Fruit fly (Drosophila melanogaster) whole organism, embryonic: ENCODE data around the gene Vps37B.

ENCODE experiments used
- Atf6 ChIP-seq: fragments of 200-800 bp; sonication (Bioruptor generic); IDR thresholded peaks from 2 replicates; pipeline ENCODE4 v1.3.6; 2022; ENCODE audit warnings: missing biosample characterization, missing genetic modification characterization
- CG10209 ChIP-seq: fragments of 200-800 bp; sonication (Bioruptor generic); optimal IDR thresholded peaks from 3 replicates; lab custom pipeline; 2017; ENCODE audit warnings: missing biosample characterization, mild to moderate bottlenecking, missing genetic modification characterization, missing genetic modification reagents
- CG10431 ChIP-seq: fragments of 200-800 bp; sonication (Bioruptor generic); optimal IDR thresholded peaks from 3 replicates; lab custom pipeline; 2018; ENCODE audit warnings: missing biosample characterization, mild to moderate bottlenecking, missing genetic modification characterization
- CG12104 ChIP-seq: fragments of 200-800 bp; sonication (Bioruptor generic); optimal IDR thresholded peaks from 3 replicates; lab custom pipeline; 2016; ENCODE audit warnings: missing biosample characterization, missing genetic modification characterization
- CG12155 ChIP-seq: fragments of 200-800 bp; sonication (Bioruptor generic); optimal IDR thresholded peaks from 3 replicates; lab custom pipeline; 2016; ENCODE audit warnings: missing biosample characterization, missing genetic modification characterization
- CG13624 ChIP-seq: fragments of 200-800 bp; sonication (Bioruptor generic); optimal IDR thresholded peaks from 2 replicates; lab custom pipeline; 2016; ENCODE audit warnings: missing biosample characterization, missing genetic modification characterization
- CG1603 ChIP-seq: fragments of 200-800 bp; sonication (Bioruptor generic); optimal IDR thresholded peaks from 2 replicates; lab custom pipeline; 2019; ENCODE audit warnings: missing biosample characterization, mild to moderate bottlenecking, missing genetic modification characterization, moderate library complexity
- CG17328 ChIP-seq: fragments of 200-800 bp; sonication (Bioruptor generic); IDR thresholded peaks from 2 replicates; pipeline ENCODE4 v1.3.6; 2022; ENCODE audit warnings: missing biosample characterization, missing genetic modification characterization
- CG18764 ChIP-seq: fragments of 200-800 bp; sonication (Bioruptor generic); optimal IDR thresholded peaks from 3 replicates; lab custom pipeline; 2016; ENCODE audit warnings: missing biosample characterization, missing genetic modification characterization
- CG32767 ChIP-seq: fragments of 200-800 bp; sonication (Bioruptor generic); IDR thresholded peaks from 2 replicates; pipeline ENCODE4 v1.3.6; 2022; ENCODE audit warnings: missing biosample characterization, missing genetic modification characterization
- CG4282 ChIP-seq: fragments of 200-800 bp; sonication (Bioruptor generic); optimal IDR thresholded peaks from 2 replicates; lab custom pipeline; 2016; ENCODE audit warnings: missing biosample characterization, missing genetic modification characterization
- CG9609 ChIP-seq: fragments of 200-800 bp; sonication (Bioruptor generic); optimal IDR thresholded peaks from 3 replicates; lab custom pipeline; 2016; ENCODE audit warnings: missing biosample characterization, missing genetic modification characterization
- CG9727 ChIP-seq: fragments of 200-800 bp; sonication (Bioruptor generic); optimal IDR thresholded peaks from 3 replicates; lab custom pipeline; 2017; ENCODE audit warnings: missing biosample characterization, mild to moderate bottlenecking, missing genetic modification characterization
- Chrac-16 ChIP-seq: fragments of 200-800 bp; sonication (Bioruptor generic); optimal IDR thresholded peaks from 3 replicates; lab custom pipeline; 2016; ENCODE audit warnings: missing biosample characterization, missing genetic modification characterization
- Dbx ChIP-seq: fragments of 200-800 bp; sonication (Bioruptor generic); IDR thresholded peaks from 3 replicates; pipeline ENCODE4 v1.3.6; 2022; ENCODE audit warnings: missing biosample characterization, missing genetic modification characterization
- Gug ChIP-seq: fragments of 200-800 bp; sonication (Bioruptor generic); IDR thresholded peaks from 4 replicates; pipeline ENCODE4 v1.3.6; 2022; ENCODE audit warnings: missing biosample characterization, missing genetic modification characterization
- Hsf ChIP-seq: fragments of 200-800 bp; sonication (Bioruptor generic); optimal IDR thresholded peaks from 3 replicates; lab custom pipeline; 2016; ENCODE audit warnings: missing biosample characterization, missing genetic modification characterization
- MESR4 ChIP-seq: fragments of 200-800 bp; sonication (Bioruptor generic); optimal IDR thresholded peaks from 2 replicates; lab custom pipeline; 2018; ENCODE audit warnings: missing biosample characterization, mild to moderate bottlenecking, missing genetic modification characterization, moderate library complexity
- Med ChIP-seq: fragments of 200-800 bp; sonication (Bioruptor generic); peaks from one replicate; lab custom pipeline; 2016; ENCODE audit warnings: missing biosample characterization, missing genetic modification characterization, mild to moderate bottlenecking, inconsistent platforms, moderate library complexity
- Rfx ChIP-seq: fragments of 200-800 bp; sonication (Bioruptor generic); IDR thresholded peaks from 2 replicates; pipeline ENCODE4 v1.3.6; 2022; ENCODE audit warnings: missing biosample characterization, missing genetic modification characterization
- Side ChIP-seq: fragments of 200-800 bp; sonication (Bioruptor generic); optimal IDR thresholded peaks from 2 replicates; lab custom pipeline; 2016; ENCODE audit warnings: missing biosample characterization, missing genetic modification characterization
- Ssrp ChIP-seq: fragments of 200-800 bp; sonication (Bioruptor generic); optimal IDR thresholded peaks from 2 replicates; lab custom pipeline; 2018; ENCODE audit warnings: missing biosample characterization, mild to moderate bottlenecking, missing genetic modification characterization, moderate library complexity
- Taf1 ChIP-seq: fragments of 200-800 bp; sonication (Bioruptor generic); IDR thresholded peaks from 2 replicates; pipeline ENCODE4 v1.3.6; 2022; ENCODE audit warnings: missing biosample characterization, missing genetic modification characterization
- abd-A ChIP-seq: fragments of 200-800 bp; sonication (Bioruptor generic); optimal IDR thresholded peaks from 3 replicates; lab custom pipeline; 2019; ENCODE audit warnings: missing biosample characterization, mild to moderate bottlenecking, missing genetic modification characterization, moderate library complexity
- al ChIP-seq: fragments of 200-800 bp; sonication (Bioruptor generic); IDR thresholded peaks from 2 replicates; pipeline ENCODE4 v1.3.6; 2022; ENCODE audit warnings: missing biosample characterization, missing genetic modification characterization
- croc ChIP-seq: fragments of 200-800 bp; sonication (Bioruptor generic); conservative IDR thresholded peaks from 3 replicates; pipeline ENCODE4 v1.3.6; 2022; ENCODE audit warnings: missing biosample characterization, missing genetic modification characterization
- crol ChIP-seq: fragments of 200-800 bp; sonication (Bioruptor generic); IDR thresholded peaks from 2 replicates; pipeline ENCODE4 v1.3.6; 2022; ENCODE audit warnings: missing biosample characterization, missing genetic modification characterization
- cwo ChIP-seq: fragments of 200-800 bp; sonication (Bioruptor generic); optimal IDR thresholded peaks from 3 replicates; lab custom pipeline; 2017; ENCODE audit warnings: missing biosample characterization, missing genetic modification characterization, mild to moderate bottlenecking, moderate library complexity, missing genetic modification reagents
- dan ChIP-seq: fragments of 200-800 bp; sonication (Bioruptor generic); IDR thresholded peaks from 2 replicates; pipeline ENCODE4 v1.3.6; 2022; ENCODE audit warnings: missing biosample characterization, missing genetic modification characterization
- dmrt99B ChIP-seq: fragments of 200-800 bp; sonication (Bioruptor generic); optimal IDR thresholded peaks from 2 replicates; lab custom pipeline; 2018; ENCODE audit warnings: missing biosample characterization, mild to moderate bottlenecking, missing genetic modification characterization, moderate library complexity
- fd3F ChIP-seq: fragments of 200-800 bp; sonication (Bioruptor generic); optimal IDR thresholded peaks from 2 replicates; lab custom pipeline; 2018; ENCODE audit warnings: missing biosample characterization, mild to moderate bottlenecking, missing genetic modification characterization, moderate library complexity
- ind ChIP-seq: fragments of 200-800 bp; sonication (Bioruptor generic); optimal IDR thresholded peaks from 3 replicates; lab custom pipeline; 2016; ENCODE audit warnings: missing biosample characterization, missing genetic modification characterization
- lab ChIP-seq: fragments of 200-800 bp; sonication (Bioruptor generic); optimal IDR thresholded peaks from 3 replicates; lab custom pipeline; 2017; ENCODE audit warnings: missing biosample characterization, missing genetic modification characterization, mild to moderate bottlenecking, moderate library complexity, missing genetic modification reagents
- mam ChIP-seq: fragments of 200-800 bp; sonication (Bioruptor generic); optimal IDR thresholded peaks from 3 replicates; lab custom pipeline; 2016; ENCODE audit warnings: missing biosample characterization, missing genetic modification characterization
- nom ChIP-seq: fragments of 200-800 bp; sonication (Bioruptor generic); optimal IDR thresholded peaks from 2 replicates; lab custom pipeline; 2017; ENCODE audit warnings: missing biosample characterization, missing genetic modification characterization, mild to moderate bottlenecking, moderate library complexity, missing genetic modification reagents
- pan ChIP-seq, 4 experiments: fragments of >200 bp in 3 of 4; fragments of 200-800 bp in 1 of 4; sonication (Bioruptor generic) in 1 of 4; optimal IDR thresholded peaks in 3 of 4; IDR thresholded peaks in 1 of 4; 2 replicates each; pipeline versions ENCODE4 v1.3.6 to Lab custom; 2017 to 2022; ENCODE audit warnings: missing biosample characterization in 2 of 4, missing genetic modification characterization in 2 of 4, mixed read lengths in 1 of 4
- pb ChIP-seq: fragments of 200-800 bp; sonication (Bioruptor generic); optimal IDR thresholded peaks from 3 replicates; lab custom pipeline; 2016; ENCODE audit warnings: missing biosample characterization, missing genetic modification characterization
- phol ChIP-seq: fragments of 200-800 bp; sonication (Bioruptor generic); optimal IDR thresholded peaks from 3 replicates; lab custom pipeline; 2018; ENCODE audit warnings: missing biosample characterization, mild to moderate bottlenecking, missing genetic modification characterization, moderate library complexity
- prd ChIP-seq, 3 experiments: fragments of >200 bp in 2 of 3; fragments of 200-800 bp in 1 of 3; sonication (Bioruptor generic) in 1 of 3; optimal IDR thresholded peaks in 2 of 3; IDR thresholded peaks in 1 of 3; 2 replicates in 2 of 3; 3 replicates in 1 of 3; pipeline versions ENCODE4 v1.3.6 to Lab custom; 2017 to 2022; ENCODE audit warnings: missing biosample characterization in 1 of 3, missing genetic modification characterization in 1 of 3
- run ChIP-seq: fragments of 200-800 bp; sonication (Bioruptor generic); optimal IDR thresholded peaks from 3 replicates; lab custom pipeline; 2018; ENCODE audit warnings: missing biosample characterization, mild to moderate bottlenecking, missing genetic modification characterization
- sd ChIP-seq: fragments of 200-800 bp; sonication (Bioruptor generic); optimal IDR thresholded peaks from 3 replicates; lab custom pipeline; 2018; ENCODE audit warnings: missing biosample characterization, mild to moderate bottlenecking, missing genetic modification characterization, moderate library complexity
- sens ChIP-seq: fragments of 200-800 bp; sonication (Bioruptor generic); peaks from one replicate; lab custom pipeline; 2016; ENCODE audit warnings: missing biosample characterization, missing genetic modification characterization
- shn ChIP-seq: fragments of 200-800 bp; sonication (Bioruptor generic); optimal IDR thresholded peaks from 3 replicates; lab custom pipeline; 2016; ENCODE audit warnings: missing biosample characterization, missing genetic modification characterization
- sug ChIP-seq: fragments of 200-800 bp; optimal IDR thresholded peaks from 2 replicates; lab custom pipeline; 2019; ENCODE audit warnings: missing biosample characterization, mild to moderate bottlenecking, missing genetic modification characterization, moderate library complexity
- tio ChIP-seq: fragments of 200-800 bp; sonication (Bioruptor generic); optimal IDR thresholded peaks from 2 replicates; lab custom pipeline; 2017; ENCODE audit warnings: missing biosample characterization, missing genetic modification characterization, inconsistent platforms
- zf30C ChIP-seq: fragments of 200-800 bp; sonication (Bioruptor generic); optimal IDR thresholded peaks from 3 replicates; lab custom pipeline; 2018; ENCODE audit warnings: missing biosample characterization, mild to moderate bottlenecking, missing genetic modification characterization

Vps37B gene

DNA sequence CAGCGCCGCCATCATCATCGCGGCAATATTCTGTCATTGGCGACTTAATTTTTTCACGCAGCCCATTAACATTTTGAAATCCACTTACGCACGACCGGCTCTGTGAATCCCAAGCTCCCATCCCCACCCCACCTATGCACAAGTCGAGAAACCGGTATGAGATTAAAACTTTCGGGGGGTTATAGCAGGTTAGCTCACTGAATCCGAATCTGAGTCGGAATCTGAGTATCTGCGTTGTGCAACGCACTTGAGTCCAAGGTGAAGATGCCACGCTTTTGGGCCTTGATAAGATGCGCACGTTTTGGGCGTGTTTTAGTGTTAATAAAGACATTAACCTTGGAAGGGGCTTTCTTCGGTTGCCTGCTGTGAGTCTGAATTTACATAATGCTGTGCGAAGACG lies 21.0 kb downstream of the Vps37B start (continued):
- TF ChIP-seq cwo (GFP tag; lab: Kevin White, UChicago): peak; percentile 52
- TF ChIP-seq sd: peak; percentile 43
- TF ChIP-seq abd-A: peak; percentile 20

DNA sequence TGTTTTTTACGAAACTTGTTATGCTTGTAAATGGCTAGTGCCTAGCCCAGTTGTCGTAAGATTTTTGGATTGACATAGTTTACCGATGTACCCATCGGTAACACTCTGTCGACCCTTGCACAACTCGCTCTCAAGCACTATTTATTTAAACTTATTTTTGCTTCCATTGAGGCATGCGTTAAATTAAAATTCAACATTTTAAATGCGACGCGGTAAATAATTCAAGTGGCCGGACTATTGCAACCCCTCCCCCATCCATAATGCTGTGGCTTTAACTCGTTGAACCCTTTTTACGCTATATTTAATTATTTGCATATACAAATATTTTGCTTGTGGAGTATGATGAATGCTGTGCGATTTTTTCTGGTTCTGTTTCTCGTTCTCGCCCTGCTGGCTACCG lies 23.4 kb downstream of the Vps37B start:
- TF ChIP-seq MESR4 (GFP tag; lab: Kevin White, UChicago) (no peak), CG10209 (GFP tag; lab: Kevin White, UChicago) (no peak), CG12104 (GFP tag; lab: Kevin White, UChicago) (no peak), tio (no peak), Ssrp (tag; lab: Kevin White, UChicago) (no peak), Rfx (no peak)

- TF ChIP-seq fd3F (GFP tag; lab: Kevin White, UChicago) (no peak), CG10431 (GFP tag; lab: Kevin White, UChicago) (no peak), phol (peak; percentile 72), mam (GFP tag; lab: Kevin White, UChicago) (peak; percentile 28), sug (tag; lab: Kevin White, UChicago) (peak; percentile 8), prd (optimal IDR thresholded peaks at IDR 0.05; lab: Kevin White, UChicago) (no peak), prd (GFP tag; IDR thresholded peaks at IDR 0.05; lab: Robert Waterston, UW) (peak; percentile 21; the same call in 1 of the 3 replicates), nom (peak; percentile 7), CG9609 (GFP tag; lab: Kevin White, UChicago) (no peak), CG18764 (peak; percentile 31), CG4282 (GFP tag; lab: Kevin White, UChicago) (no peak), shn (GFP tag; lab: Kevin White, UChicago) (peak; percentile 9), crol (no peak), pb (GFP tag; lab: Kevin White, UChicago) (no peak), CG9727 (GFP tag; lab: Kevin White, UChicago) (peak; percentile 8), Taf1 (no peak), CG17328 (GFP tag; lab: Robert Waterston, UW) (0 out of 2 replicates have a peak, but pooled peaks have one; percentile 19), pan (optimal IDR thresholded peaks at IDR 0.05; lab: Kevin White, UChicago) (no peak), pan (GFP tag; optimal IDR thresholded peaks at IDR 0.05 in 1 of 2, IDR thresholded peaks at IDR 0.05 in 1 of 2) (peak in 1 of 2 experiments; percentile 27), Atf6 (GFP tag; lab: Robert Waterston, UW) (no peak), Chrac-16 (peak; percentile 39), CG1603 (tag; lab: Kevin White, UChicago) (peak; percentile 16), run (no peak), lab (GFP tag; lab: Kevin White, UChicago) (peak; percentile 58), sens (GFP tag; lab: Kevin White, UChicago) (peak; percentile 88), croc (GFP tag; lab: Robert Waterston, UW) (no peak), Hsf (GFP tag; lab: Kevin White, UChicago) (peak; percentile 7), Dbx (GFP tag; lab: Robert Waterston, UW) (0 out of 3 replicates have a peak, but pooled peaks have one; percentile 15), Gug (0 out of 4 replicates have a peak, but pooled peaks have one; percentile 22), CG13624 (peak; percentile 11), dan (no peak), Med (peak; percentile 46), ind (GFP tag; lab: Kevin White, UChicago) (peak; percentile 28), CG32767 (GFP tag; lab: Robert Waterston, UW) (no peak), CG12155 (GFP tag; lab: Kevin White, UChicago) (peak; percentile 1), zf30C (GFP tag; lab: Kevin White, UChicago) (peak; percentile 63), Side (GFP tag; lab: Kevin White, UChicago) (peak; percentile 30), al (GFP tag; lab: Robert Waterston, UW) (no peak), dmrt99B (tag; lab: Kevin White, UChicago) (peak; percentile 9)
Observed at dm6 chr3R:5250530-5251242, 24.7 kb downstream of the Vps37B start.
